Worm (Caenorhabditis elegans): Measurements from ENCODE around the gene sra-34.

- TF ChIP-seq ama-1 (optimal IDR thresholded peaks at IDR 0.05) = no peak
- TF ChIP-seq zag-1 (tag; optimal IDR thresholded peaks at IDR 0.05) = no peak
- TF ChIP-seq xbp-1 (tag; optimal IDR thresholded peaks at IDR 0.05) = no peak
- TF ChIP-seq alr-1 (tag; optimal IDR thresholded peaks at IDR 0.05; ENCODE audit: borderline replicate concordance) = no peak
- TF ChIP-seq aha-1 (tag; optimal IDR thresholded peaks at IDR 0.05) = no peak
- peak; percentile 15 for TF ChIP-seq unc-130 (tag; optimal IDR thresholded peaks at IDR 0.05)
- TF ChIP-seq unc-62 (GFP tag; optimal IDR thresholded peaks at IDR 0.05) = no peak
- TF ChIP-seq nhr-12 (tag; optimal IDR thresholded peaks at IDR 0.05) = no peak
- TF ChIP-seq lin-35 (GFP tag; optimal IDR thresholded peaks at IDR 0.05) = no peak
- no peak for TF ChIP-seq fkh-10 (GFP tag; optimal IDR thresholded peaks at IDR 0.05)
- no peak for TF ChIP-seq ztf-11 (tag; optimal IDR thresholded peaks at IDR 0.05)
These were observed 25.1 kb downstream of the sra-34 start, which contains the start of gene hlh-1 for ce11 chrII:4518300-4518907.

All from whole organism, L1 larva.